Worm (Caenorhabditis elegans) whole organism, midembryonic: ENCODE measurements around the gene T22E5.6.

ENCODE experiments used
- T22C8.4 ChIP-seq: fragments of 200-800 bp; sonication (Bioruptor generic); IDR thresholded peaks from 2 replicates; pipeline ENCODE4 v1.3.6; 2022; ENCODE audit warnings: missing genetic modification characterization, missing compliant biosample characterization
- flt-1 ChIP-seq: fragments of 200-800 bp; sonication (Bioruptor generic); IDR thresholded peaks from 2 replicates; pipeline ENCODE4 v1.3.6; 2022; ENCODE audit warnings: missing genetic modification characterization, missing compliant biosample characterization
- med-1 ChIP-seq: sonication (generic microtip); optimal IDR thresholded peaks from 2 replicates; lab custom pipeline; 2017; ENCODE audit warnings: missing genetic modification characterization, mild to moderate bottlenecking, missing compliant biosample characterization, antibody characterized with exemption, missing genetic modification reagents; ENCODE audit not compliant: insufficient read depth
- ref-1 ChIP-seq: fragments of 200-800 bp; sonication (Bioruptor generic); conservative IDR thresholded peaks from 2 replicates; pipeline ENCODE4 v1.3.6; 2022; ENCODE audit warnings: missing genetic modification reagents, missing genetic modification characterization, missing compliant biosample characterization
- ztf-29 ChIP-seq: fragments of 200-800 bp; sonication (Bioruptor generic); IDR thresholded peaks from 2 replicates; pipeline ENCODE4 v1.3.6; 2022; ENCODE audit warnings: missing genetic modification reagents, missing genetic modification characterization, missing compliant biosample characterization

DNA sequence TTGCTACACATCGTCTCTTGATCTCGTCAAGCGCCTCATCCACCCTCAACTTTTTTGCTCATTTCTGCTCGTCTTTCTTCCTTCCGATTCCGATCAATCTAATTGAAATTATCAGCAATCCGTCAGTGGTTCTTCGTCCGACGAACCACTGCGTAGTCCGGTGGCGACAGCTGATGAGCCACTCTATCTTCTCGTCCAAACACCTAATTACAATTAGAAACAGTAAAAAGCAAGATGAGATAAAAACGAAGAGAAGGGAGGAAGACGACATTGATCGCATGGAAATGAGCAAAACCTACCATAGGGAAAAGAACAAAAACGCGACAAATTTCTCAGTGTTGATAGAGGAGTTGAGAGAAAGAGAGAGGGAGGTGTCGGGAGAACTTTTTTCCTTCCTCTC is 16.8 kb downstream of the T22E5.6 start:
- no peak for TF ChIP-seq flt-1 (GFP tag; lab: Robert Waterston, UW)
- no peak for TF ChIP-seq T22C8.4
- no peak for TF ChIP-seq med-1 (GFP tag; lab: Kevin White, UChicago)
- TF ChIP-seq ref-1 (GFP tag; lab: Robert Waterston, UW) = no peak
- TF ChIP-seq ztf-29 (GFP tag; lab: Robert Waterston, UW) = no peak
